Worm (Caenorhabditis elegans): ENCODE results near the gene K12H6.9.

The K12H6.9 gene

ce11 chrII:2830144-2830543 is 5.9 kb downstream of the K12H6.9 start:
- TF ChIP-seq athp-1 (tag; optimal IDR thresholded peaks at IDR 0.05) (no peak), aptf-2 (GFP tag; conservative IDR thresholded peaks at IDR 0.05) (0 out of 2 replicates have a peak, but pooled peaks have one; percentile 14)

- TF ChIP-seq madf-6 (GFP tag; IDR thresholded peaks at IDR 0.05) (no peak), nfya-2 (GFP tag; IDR thresholded peaks at IDR 0.05) (no peak), rec-8 (tag; optimal IDR thresholded peaks at IDR 0.05) (no peak), C06A6.2 (GFP tag; conservative IDR thresholded peaks at IDR 0.05) (no peak), ceh-100 (GFP tag; IDR thresholded peaks at IDR 0.05) (no peak), lin-40 (tag; optimal IDR thresholded peaks at IDR 0.05) (no peak), egrh-3 (GFP tag; IDR thresholded peaks at IDR 0.05) (peak; percentile 40; the same call in 1 of the 2 replicates), lir-1 (GFP tag; conservative IDR thresholded peaks at IDR 0.05) (no peak), ama-1 (optimal IDR thresholded peaks at IDR 0.05) (no peak), ama-1 (GFP tag; optimal IDR thresholded peaks at IDR 0.05) (no peak), bed-2 (GFP tag; IDR thresholded peaks at IDR 0.05) (no peak), T07F8.4 (tag; optimal IDR thresholded peaks at IDR 0.05) (no peak), nhr-80 (tag; optimal IDR thresholded peaks at IDR 0.05) (peak; percentile 1), F57C9.4 (tag; optimal IDR thresholded peaks at IDR 0.05) (no peak), cebp-1 (GFP tag; IDR thresholded peaks at IDR 0.05) (peak; percentile 84), cebp-1 (tag; optimal IDR thresholded peaks at IDR 0.05) (peak; percentile 93), dpff-1 (tag; optimal IDR thresholded peaks at IDR 0.05) (no peak), efl-1 (GFP tag; optimal IDR thresholded peaks at IDR 0.05) (no peak), snpc-3.4 (tag; optimal IDR thresholded peaks at IDR 0.05) (no peak), attf-5 (GFP tag; optimal IDR thresholded peaks at IDR 0.05) (peak; percentile 31)
Observed at ce11 chrII:2831173-2831572, 7.0 kb downstream of the K12H6.9 start, which contains the start of gene K12H6.6. Gene K12H6.6 (minus strand): TSS chrII:2831233.

- TF ChIP-seq F49E8.2 (tag; optimal IDR thresholded peaks at IDR 0.05; ENCODE audit: insufficient read depth) (no peak), mel-28 (tag; optimal IDR thresholded peaks at IDR 0.05; ENCODE audit: borderline replicate concordance) (no peak), die-1 (tag; optimal IDR thresholded peaks at IDR 0.05) (no peak), ama-1 (optimal IDR thresholded peaks at IDR 0.05) (peak; percentile 34), ama-1 (GFP tag; optimal IDR thresholded peaks at IDR 0.05) (no peak), egl-18 (GFP tag; IDR thresholded peaks at IDR 0.05) (no peak), nhr-120 (GFP tag; IDR thresholded peaks at IDR 0.05) (no peak), lin-40 (tag; optimal IDR thresholded peaks at IDR 0.05) (peak; percentile 19), atf-7 (tag; optimal IDR thresholded peaks at IDR 0.05) (peak; percentile 82), F55B11.4 (tag; optimal IDR thresholded peaks at IDR 0.05; ENCODE audit: borderline replicate concordance, insufficient read depth) (no peak), aptf-3 (GFP tag; IDR thresholded peaks at IDR 0.05) (no peak), pbrm-1 (GFP tag; IDR thresholded peaks at IDR 0.05) (no peak)
Observed at ce11 chrII:2832098-2832497, 7.9 kb downstream of the K12H6.9 start.

- no peak for TF ChIP-seq bed-1 (GFP tag; IDR thresholded peaks at IDR 0.05)
- TF ChIP-seq Y56A3A.18 (GFP tag; IDR thresholded peaks at IDR 0.05) = 0 out of 2 replicates have a peak, but pooled peaks have one; percentile 27
- no peak for TF ChIP-seq ceh-58 (GFP tag; IDR thresholded peaks at IDR 0.05)
Observed at ce11 chrII:2832539-2832938, 8.3 kb downstream of the K12H6.9 start.

- TF ChIP-seq ztf-6 (GFP tag; IDR thresholded peaks at IDR 0.05) (no peak), ceh-58 (GFP tag; IDR thresholded peaks at IDR 0.05) (no peak), nhr-80 (tag; optimal IDR thresholded peaks at IDR 0.05) (peak; percentile 66), B0336.3 (GFP tag; IDR thresholded peaks at IDR 0.05) (no peak), ztf-22 (GFP tag; optimal IDR thresholded peaks at IDR 0.05) (no peak), attf-5 (GFP tag; optimal IDR thresholded peaks at IDR 0.05) (peak; percentile 10), mes-4 (tag; optimal IDR thresholded peaks at IDR 0.05) (no peak), rec-8 (tag; optimal IDR thresholded peaks at IDR 0.05) (no peak), madf-10 (tag; optimal IDR thresholded peaks at IDR 0.05) (no peak), F33H1.4 (GFP tag; IDR thresholded peaks at IDR 0.05) (no peak)
Observed at ce11 chrII:2834105-2834504, 9.9 kb downstream of the K12H6.9 start.
